Fruit fly (Drosophila melanogaster) whole organism, embryonic: ENCODE results near the gene PK1-R.
A peak's percentile ranks its signal among the peaks of the same experiment; 100 is the strongest.

ENCODE experiments used
- Bteb2 ChIP-seq: fragments of 200-800 bp; sonication (Bioruptor generic); optimal IDR thresholded peaks from 2 replicates; lab custom pipeline; 2016; ENCODE audit warnings: missing biosample characterization, missing genetic modification characterization
- CG10366 ChIP-seq: fragments of 200-800 bp; sonication (Bioruptor generic); IDR thresholded peaks from 2 replicates; pipeline ENCODE4 v1.3.6; 2022; ENCODE audit warnings: missing biosample characterization, missing genetic modification characterization
- CG10462 ChIP-seq: fragments of 200-800 bp; sonication (Bioruptor generic); optimal IDR thresholded peaks from 2 replicates; lab custom pipeline; 2016; ENCODE audit warnings: missing biosample characterization, missing genetic modification characterization
- CG10565 ChIP-seq: fragments of 200-800 bp; sonication (Bioruptor generic); optimal IDR thresholded peaks from 3 replicates; lab custom pipeline; 2016; ENCODE audit warnings: missing biosample characterization, mild to moderate bottlenecking, missing genetic modification characterization
- CG10979 ChIP-seq: fragments of 200-800 bp; sonication (Bioruptor generic); optimal IDR thresholded peaks from 2 replicates; lab custom pipeline; 2018; ENCODE audit warnings: missing biosample characterization, mild to moderate bottlenecking, missing genetic modification characterization, moderate library complexity
- CG12155 ChIP-seq: fragments of 200-800 bp; sonication (Bioruptor generic); optimal IDR thresholded peaks from 3 replicates; lab custom pipeline; 2016; ENCODE audit warnings: missing biosample characterization, missing genetic modification characterization
- CG13894 ChIP-seq: fragments of 200-800 bp; sonication (Bioruptor generic); optimal IDR thresholded peaks from 3 replicates; lab custom pipeline; 2018; ENCODE audit warnings: missing biosample characterization, mild to moderate bottlenecking, missing genetic modification characterization, moderate library complexity
- CG14014 ChIP-seq: fragments of 200-800 bp; sonication (Bioruptor generic); IDR thresholded peaks from 2 replicates; pipeline ENCODE4 v1.3.6; 2022; ENCODE audit warnings: missing biosample characterization, missing genetic modification characterization
- CG14050 ChIP-seq: fragments of 200-800 bp; sonication (Bioruptor generic); IDR thresholded peaks from 3 replicates; pipeline ENCODE4 v1.3.6; 2022; ENCODE audit warnings: missing biosample characterization, missing genetic modification characterization
- CG14860 ChIP-seq: fragments of 200-800 bp; sonication (Bioruptor generic); IDR thresholded peaks from 3 replicates; pipeline ENCODE4 v1.3.6; 2022; ENCODE audit warnings: missing biosample characterization, missing genetic modification characterization; ENCODE audit not compliant: partially characterized antibody
- CG1529 ChIP-seq: fragments of 200-800 bp; sonication (Bioruptor generic); optimal IDR thresholded peaks from 3 replicates; lab custom pipeline; 2018; ENCODE audit warnings: missing biosample characterization, missing genetic modification characterization
- CG17359 ChIP-seq: fragments of 200-800 bp; sonication (Bioruptor generic); optimal IDR thresholded peaks from 3 replicates; lab custom pipeline; 2018; ENCODE audit warnings: missing biosample characterization, mild to moderate bottlenecking, missing genetic modification characterization, moderate library complexity
- CG17385 ChIP-seq: fragments of 200-800 bp; sonication (Bioruptor generic); optimal IDR thresholded peaks from 3 replicates; lab custom pipeline; 2018; ENCODE audit warnings: missing biosample characterization, mild to moderate bottlenecking, missing genetic modification characterization
- CG2678 ChIP-seq: fragments of 200-800 bp; sonication (Bioruptor generic); optimal IDR thresholded peaks from 3 replicates; lab custom pipeline; 2019; ENCODE audit warnings: missing biosample characterization, mild to moderate bottlenecking, missing genetic modification characterization, moderate library complexity
- CG32767 ChIP-seq: fragments of 200-800 bp; sonication (Bioruptor generic); IDR thresholded peaks from 2 replicates; pipeline ENCODE4 v1.3.6; 2022; ENCODE audit warnings: missing biosample characterization, missing genetic modification characterization
- CG34224 ChIP-seq: fragments of 200-800 bp; sonication (Bioruptor generic); IDR thresholded peaks from 3 replicates; pipeline ENCODE4 v1.3.6; 2022; ENCODE audit warnings: missing biosample characterization, missing genetic modification characterization; ENCODE audit not compliant: partially characterized antibody
- CG34422 ChIP-seq: fragments of 200-800 bp; sonication (Bioruptor generic); IDR thresholded peaks from 3 replicates; pipeline ENCODE4 v1.3.6; 2022; ENCODE audit warnings: missing biosample characterization, missing genetic modification characterization
- CG4282 ChIP-seq: fragments of 200-800 bp; sonication (Bioruptor generic); optimal IDR thresholded peaks from 2 replicates; lab custom pipeline; 2016; ENCODE audit warnings: missing biosample characterization, missing genetic modification characterization
- CG4424 ChIP-seq: fragments of 200-800 bp; sonication (Bioruptor generic); optimal IDR thresholded peaks from 3 replicates; lab custom pipeline; 2016; ENCODE audit warnings: missing biosample characterization, missing genetic modification characterization
- CG6813 ChIP-seq: fragments of 200-800 bp; sonication (Bioruptor generic); optimal IDR thresholded peaks from 2 replicates; lab custom pipeline; 2017; ENCODE audit warnings: missing biosample characterization, missing genetic modification characterization, mild to moderate bottlenecking, moderate library complexity, missing genetic modification reagents
- CG7987 ChIP-seq: fragments of 200-800 bp; sonication (Bioruptor generic); optimal IDR thresholded peaks from 2 replicates; lab custom pipeline; 2018; ENCODE audit warnings: missing biosample characterization, mild to moderate bottlenecking, missing genetic modification characterization, moderate library complexity
- Dbx ChIP-seq: fragments of 200-800 bp; sonication (Bioruptor generic); IDR thresholded peaks from 3 replicates; pipeline ENCODE4 v1.3.6; 2022; ENCODE audit warnings: missing biosample characterization, missing genetic modification characterization
- Elba2 ChIP-seq: fragments of 200-800 bp; sonication (Bioruptor generic); optimal IDR thresholded peaks from 3 replicates; lab custom pipeline; 2016; ENCODE audit warnings: missing biosample characterization, missing genetic modification characterization
- Fer3 ChIP-seq: fragments of 200-800 bp; sonication (Bioruptor generic); optimal IDR thresholded peaks from 2 replicates; lab custom pipeline; 2018; ENCODE audit warnings: missing biosample characterization, mild to moderate bottlenecking, missing genetic modification characterization, moderate library complexity
- Hand ChIP-seq: fragments of 200-800 bp; sonication (Bioruptor generic); optimal IDR thresholded peaks from 2 replicates; lab custom pipeline; 2017; ENCODE audit warnings: mild to moderate bottlenecking, missing biosample characterization, missing genetic modification reagents, missing genetic modification characterization
- HmgD ChIP-seq: fragments of 200-800 bp; sonication (Bioruptor generic); optimal IDR thresholded peaks from 3 replicates; lab custom pipeline; 2016; ENCODE audit warnings: missing biosample characterization, missing genetic modification characterization
- Hr39 ChIP-seq: fragments of >200 bp; optimal IDR thresholded peaks from 2 replicates; lab custom pipeline; 2017
- Hr78 ChIP-seq, 2 experiments: fragments of 200-800 bp in 1 of 2; fragments of >200 bp in 1 of 2; sonication (Bioruptor generic) in 1 of 2; optimal IDR thresholded peaks; 2 replicates each; lab custom pipeline; 2017 to 2019; ENCODE audit warnings: missing biosample characterization in 2 of 2, missing genetic modification characterization in 2 of 2, mild to moderate bottlenecking in 1 of 2, moderate library complexity in 1 of 2
- Max ChIP-seq: fragments of 200-800 bp; sonication (Bioruptor generic); optimal IDR thresholded peaks from 2 replicates; lab custom pipeline; 2016; ENCODE audit warnings: missing biosample characterization, mild to moderate bottlenecking, missing genetic modification characterization
- Mes4 ChIP-seq: fragments of 200-800 bp; sonication (Bioruptor generic); optimal IDR thresholded peaks from 2 replicates; lab custom pipeline; 2016; ENCODE audit warnings: missing biosample characterization, missing genetic modification characterization
- Mrtf ChIP-seq: fragments of 200-800 bp; sonication (Bioruptor generic); IDR thresholded peaks from 3 replicates; pipeline ENCODE4 v1.3.6; 2022; ENCODE audit warnings: missing biosample characterization, missing genetic modification characterization
- NfI ChIP-seq: fragments of 200-800 bp; sonication (Bioruptor generic); optimal IDR thresholded peaks from 3 replicates; lab custom pipeline; 2018; ENCODE audit warnings: missing biosample characterization, mild to moderate bottlenecking, missing genetic modification characterization, moderate library complexity
- Optix ChIP-seq: fragments of 200-800 bp; sonication (Bioruptor generic); IDR thresholded peaks from 3 replicates; pipeline ENCODE4 v1.3.6; 2022; ENCODE audit warnings: missing biosample characterization, missing genetic modification characterization
- Pdp1 ChIP-seq, 2 experiments: fragments of 200-800 bp; sonication (Bioruptor generic); optimal IDR thresholded peaks; 3 replicates each; lab custom pipeline; 2016; ENCODE audit warnings: missing biosample characterization in 2 of 2, missing genetic modification characterization in 2 of 2, mild to moderate bottlenecking in 1 of 2, moderate library complexity in 1 of 2
- Sry-δ ChIP-seq: fragments of 200-800 bp; sonication (Bioruptor generic); optimal IDR thresholded peaks from 2 replicates; lab custom pipeline; 2016; ENCODE audit warnings: missing biosample characterization, missing genetic modification characterization
- Taf1 ChIP-seq: fragments of 200-800 bp; sonication (Bioruptor generic); IDR thresholded peaks from 2 replicates; pipeline ENCODE4 v1.3.6; 2022; ENCODE audit warnings: missing biosample characterization, missing genetic modification characterization
- Vsx1 ChIP-seq: fragments of 200-800 bp; sonication (Bioruptor generic); optimal IDR thresholded peaks from 2 replicates; lab custom pipeline; 2017; ENCODE audit warnings: missing biosample characterization, mild to moderate bottlenecking, missing genetic modification characterization, missing genetic modification reagents
- Xrp1 ChIP-seq: fragments of 200-800 bp; sonication (Bioruptor generic); IDR thresholded peaks from 2 replicates; pipeline ENCODE4 v1.3.6; 2022; ENCODE audit warnings: missing biosample characterization, missing genetic modification characterization
- az2 ChIP-seq: fragments of 200-800 bp; sonication (Bioruptor generic); optimal IDR thresholded peaks from 3 replicates; lab custom pipeline; 2016; ENCODE audit warnings: missing biosample characterization, missing genetic modification characterization
- chm ChIP-seq: fragments of 200-800 bp; sonication (Bioruptor generic); IDR thresholded peaks from 2 replicates; pipeline ENCODE4 v1.3.6; 2022; ENCODE audit warnings: missing biosample characterization, missing genetic modification characterization
- dpn ChIP-seq, 2 experiments: fragments of 200-800 bp; sonication (Bioruptor generic); optimal IDR thresholded peaks; 3 replicates each; lab custom pipeline; 2016; ENCODE audit warnings: missing biosample characterization in 2 of 2, missing genetic modification characterization in 2 of 2
- dysf ChIP-seq: fragments of 200-800 bp; sonication (Bioruptor generic); IDR thresholded peaks from 3 replicates; pipeline ENCODE4 v1.3.6; 2022; ENCODE audit warnings: missing biosample characterization, missing genetic modification characterization
- fd96Cb ChIP-seq: fragments of 200-800 bp; sonication (Bioruptor generic); optimal IDR thresholded peaks from 2 replicates; lab custom pipeline; 2018; ENCODE audit warnings: missing biosample characterization, mild to moderate bottlenecking, missing genetic modification characterization, moderate library complexity
- fru ChIP-seq: fragments of >200 bp; optimal IDR thresholded peaks from 2 replicates; lab custom pipeline; 2017
- gsb ChIP-seq: fragments of 200-800 bp; sonication (Bioruptor generic); IDR thresholded peaks from 2 replicates; pipeline ENCODE4 v1.3.6; 2022; ENCODE audit warnings: missing biosample characterization, missing genetic modification characterization
- her ChIP-seq: fragments of 200-800 bp; sonication (Bioruptor generic); optimal IDR thresholded peaks from 2 replicates; lab custom pipeline; 2016; ENCODE audit warnings: missing biosample characterization, missing genetic modification characterization
- klu ChIP-seq: fragments of 200-800 bp; sonication (Bioruptor generic); IDR thresholded peaks from 2 replicates; pipeline ENCODE4 v1.3.6; 2022; ENCODE audit warnings: missing biosample characterization, missing genetic modification characterization
- pros ChIP-seq: fragments of 200-800 bp; sonication (Bioruptor generic); optimal IDR thresholded peaks from 3 replicates; lab custom pipeline; 2019; ENCODE audit warnings: missing biosample characterization, mild to moderate bottlenecking, missing genetic modification characterization, moderate library complexity
- ranshi ChIP-seq: fragments of 200-800 bp; sonication (Bioruptor generic); IDR thresholded peaks from 2 replicates; pipeline ENCODE4 v1.3.6; 2022; ENCODE audit warnings: missing biosample characterization, missing genetic modification characterization
- sens ChIP-seq: fragments of 200-800 bp; sonication (Bioruptor generic); peaks from one replicate; lab custom pipeline; 2016; ENCODE audit warnings: missing biosample characterization, missing genetic modification characterization
- tup ChIP-seq: fragments of 200-800 bp; sonication (Bioruptor generic); optimal IDR thresholded peaks from 2 replicates; lab custom pipeline; 2016; ENCODE audit warnings: missing biosample characterization, mild to moderate bottlenecking, missing genetic modification characterization, moderate library complexity
- zfh2 ChIP-seq: fragments of 200-800 bp; sonication (Bioruptor generic); optimal IDR thresholded peaks from 2 replicates; lab custom pipeline; 2016; ENCODE audit warnings: missing biosample characterization, missing genetic modification characterization

PK1-R gene

dm6 chr3R:14098527-14099109 lies 4.3 kb downstream of the PK1-R start (continued):
- TF ChIP-seq Mes4 (GFP tag; lab: Kevin White, UChicago) (no peak), Sry-δ (GFP tag; lab: Kevin White, UChicago) (no peak), Xrp1 (GFP tag; lab: Robert Waterston, UW) (no peak), CG14050 (GFP tag; lab: Robert Waterston, UW) (no peak), chm (GFP tag; lab: Robert Waterston, UW) (no peak), CG17385 (no peak), Taf1 (no peak), NfI (GFP tag; lab: Kevin White, UChicago) (no peak), CG2678 (peak; percentile 20), CG6813 (GFP tag; lab: Kevin White, UChicago) (no peak), Optix (GFP tag; lab: Robert Waterston, UW) (peak; percentile 32; the same call in 1 of the 3 replicates), Bteb2 (GFP tag; lab: Kevin White, UChicago) (no peak), tup (GFP tag; lab: Kevin White, UChicago) (no peak), HmgD (peak; percentile 25), CG4424 (GFP tag; lab: Kevin White, UChicago) (no peak), fru (lab: Kevin White, UChicago) (no peak), CG10979 (tag; lab: Kevin White, UChicago) (peak; percentile 92), zfh2 (GFP tag; lab: Kevin White, UChicago) (no peak), Pdp1 (GFP tag; optimal IDR thresholded peaks at IDR 0.05; lab: Kevin White, UChicago) (no peak), Max (no peak), CG1529 (GFP tag; lab: Kevin White, UChicago) (no peak), CG10366 (no peak), CG10462 (GFP tag; lab: Kevin White, UChicago) (no peak), CG12155 (GFP tag; lab: Kevin White, UChicago) (no peak), Fer3 (tag; lab: Kevin White, UChicago) (no peak), Dbx (GFP tag; lab: Robert Waterston, UW) (no peak), Hr78 (GFP tag; optimal IDR thresholded peaks at IDR 0.05; lab: Kevin White, UChicago) (no peak), CG10565 (GFP tag; lab: Kevin White, UChicago) (no peak), CG34224 (GFP tag; lab: Robert Waterston, UW) (no peak), Elba2 (GFP tag; lab: Kevin White, UChicago) (no peak), Mrtf (GFP tag; lab: Robert Waterston, UW) (no peak), her (GFP tag; lab: Kevin White, UChicago) (no peak), Vsx1 (GFP tag; lab: Kevin White, UChicago) (no peak), dpn (GFP tag; optimal IDR thresholded peaks at IDR 0.05; lab: Kevin White, UChicago) (no peak), ranshi (no peak), CG32767 (GFP tag; lab: Robert Waterston, UW) (no peak), CG34422 (no peak), CG7987 (peak; percentile 2), CG4282 (GFP tag; lab: Kevin White, UChicago) (no peak), sens (GFP tag; lab: Kevin White, UChicago) (peak; percentile 72), klu (GFP tag; lab: Robert Waterston, UW) (no peak), pros (GFP tag; lab: Kevin White, UChicago) (no peak), CG17359 (tag; lab: Kevin White, UChicago) (no peak), dysf (peak; percentile 5; the same call in 1 of the 3 replicates), CG13894 (tag; lab: Kevin White, UChicago) (no peak), Hr39 (lab: Kevin White, UChicago) (no peak), gsb (GFP tag; lab: Robert Waterston, UW) (0 out of 2 replicates have a peak, but pooled peaks have one; percentile 19), az2 (GFP tag; lab: Kevin White, UChicago) (no peak), fd96Cb (tag; lab: Kevin White, UChicago) (no peak), CG14860 (GFP tag; lab: Robert Waterston, UW) (no peak), Hand (no peak), CG14014 (GFP tag; lab: Robert Waterston, UW) (peak; percentile 34; the same call in 1 of the 2 replicates)
